Worm (Caenorhabditis elegans) whole organism, early embryonic: ENCODE data around the gene C25G4.3.

Experiments used
- aly-1 ChIP-seq: sonication (generic microtip); optimal IDR thresholded peaks from 2 replicates; lab custom pipeline; 2016; ENCODE audit warnings: missing genetic modification characterization, missing compliant biosample characterization
- ama-1 ChIP-seq: fragments of 150-350 bp; optimal IDR thresholded peaks from 2 replicates; lab custom pipeline; 2014
- ceh-13 ChIP-seq: fragments of 200-800 bp; sonication (Bioruptor generic); optimal IDR thresholded peaks from 2 replicates; lab custom pipeline; 2018; ENCODE audit warnings: mild to moderate bottlenecking, missing genetic modification characterization, missing compliant biosample characterization
- ceh-36 ChIP-seq: sonication (generic microtip); optimal IDR thresholded peaks from 2 replicates; lab custom pipeline; 2016; ENCODE audit warnings: missing genetic modification characterization, inconsistent platforms, missing compliant biosample characterization
- ets-7 ChIP-seq: sonication (generic microtip); optimal IDR thresholded peaks from 2 replicates; lab custom pipeline; 2016; ENCODE audit warnings: missing genotype, missing genetic modification characterization, missing compliant biosample characterization
- flt-1 ChIP-seq: fragments of 200-800 bp; sonication (Bioruptor generic); IDR thresholded peaks from 2 replicates; pipeline ENCODE4 v1.3.6; 2022; ENCODE audit warnings: missing genetic modification characterization, missing compliant biosample characterization
- hmbx-1 ChIP-seq: sonication (generic microtip); optimal IDR thresholded peaks from 2 replicates; lab custom pipeline; 2016; ENCODE audit warnings: mild to moderate bottlenecking, missing genetic modification characterization, missing compliant biosample characterization
- hmg-4 ChIP-seq: fragments of 200-800 bp; sonication (Bioruptor generic); optimal IDR thresholded peaks from 2 replicates; lab custom pipeline; 2018; ENCODE audit warnings: mild to moderate bottlenecking, missing genetic modification characterization, missing compliant biosample characterization
- hnd-1 ChIP-seq: sonication (generic microtip); optimal IDR thresholded peaks from 2 replicates; lab custom pipeline; 2016; ENCODE audit warnings: missing genetic modification characterization, missing compliant biosample characterization
- pes-1 ChIP-seq: fragments of 200-800 bp; sonication (Bioruptor generic); IDR thresholded peaks from 2 replicates; pipeline ENCODE4 v1.3.6; 2022; ENCODE audit warnings: missing genetic modification reagents, missing genetic modification characterization, missing compliant biosample characterization
- scrt-1 ChIP-seq: fragments of 200-800 bp; sonication (Bioruptor generic); IDR thresholded peaks from 2 replicates; pipeline ENCODE4 v1.3.6; 2022; ENCODE audit warnings: missing genetic modification characterization, missing compliant biosample characterization
- tbx-11 ChIP-seq: fragments of 200-800 bp; sonication (Bioruptor generic); IDR thresholded peaks from 2 replicates; pipeline ENCODE4 v1.3.6; 2022; ENCODE audit warnings: missing genetic modification characterization, missing compliant biosample characterization
- tbx-37 ChIP-seq: fragments of 200-800 bp; sonication (Bioruptor generic); conservative IDR thresholded peaks from 2 replicates; pipeline ENCODE4 v1.3.6; 2022; ENCODE audit warnings: missing genetic modification reagents, missing genetic modification characterization, missing compliant biosample characterization
- tra-4 ChIP-seq: sonication (generic microtip); optimal IDR thresholded peaks from 2 replicates; lab custom pipeline; 2017; ENCODE audit warnings: missing genetic modification characterization, missing compliant biosample characterization

ce11 chrIV:12445463-12445934 lies at the start of gene C25G4.3:
- TF ChIP-seq ama-1 = no peak
- TF ChIP-seq hmbx-1 (tag; lab: Kevin White, UChicago) = no peak
- TF ChIP-seq scrt-1 (GFP tag; lab: Robert Waterston, UW) = no peak
- no peak for TF ChIP-seq ceh-36 (tag; lab: Kevin White, UChicago)
- TF ChIP-seq ceh-13 (GFP tag; lab: Kevin White, UChicago) = no peak
- no peak for TF ChIP-seq flt-1 (GFP tag; lab: Robert Waterston, UW)
- TF ChIP-seq hnd-1 = no peak
- TF ChIP-seq tra-4 (tag; lab: Kevin White, UChicago) = no peak
- TF ChIP-seq hmg-4 = no peak
- TF ChIP-seq pes-1 (GFP tag; lab: Robert Waterston, UW) = no peak
- TF ChIP-seq tbx-37 (GFP tag; lab: Robert Waterston, UW) = no peak
- no peak for TF ChIP-seq ets-7 (tag; lab: Kevin White, UChicago)
- no peak for TF ChIP-seq aly-1 (tag; lab: Kevin White, UChicago)
- TF ChIP-seq tbx-11 (GFP tag; lab: Robert Waterston, UW) = no peak
